Worm (Caenorhabditis elegans) whole organism, midembryonic: Measurements from ENCODE around the gene suex-1.

Experiments
- T22C8.4 ChIP-seq: fragments of 200-800 bp; sonication (Bioruptor generic); IDR thresholded peaks from 2 replicates; pipeline ENCODE4 v1.3.6; 2022; ENCODE audit warnings: missing genetic modification characterization, missing compliant biosample characterization
- cog-1 ChIP-seq: sonication (generic microtip); optimal IDR thresholded peaks from 2 replicates; lab custom pipeline; 2016; ENCODE audit warnings: missing genetic modification characterization, missing compliant biosample characterization
- ztf-29 ChIP-seq: fragments of 200-800 bp; sonication (Bioruptor generic); IDR thresholded peaks from 2 replicates; pipeline ENCODE4 v1.3.6; 2022; ENCODE audit warnings: missing genetic modification reagents, missing genetic modification characterization, missing compliant biosample characterization

- TF ChIP-seq ztf-29: no peak
- no peak for TF ChIP-seq T22C8.4 (GFP tag; lab: Robert Waterston, UW)
- no peak for TF ChIP-seq cog-1
Observed at ce11 chrII:5544764-5545163, 46.7 kb upstream of the suex-1 start, which contains the start of gene ins-13.
